Worm (Caenorhabditis elegans) whole organism, late embryonic: Measurements from ENCODE around the gene srg-60.

ENCODE experiments used
- ceh-24 ChIP-seq: sonication (generic microtip); optimal IDR thresholded peaks from 2 replicates; lab custom pipeline; 2016; ENCODE audit warnings: mild to moderate bottlenecking, missing genetic modification characterization, missing compliant biosample characterization
- dve-1 ChIP-seq: sonication (generic microtip); optimal IDR thresholded peaks from 2 replicates; lab custom pipeline; 2017; ENCODE audit warnings: antibody characterized with exemption, mild to moderate bottlenecking, missing genetic modification characterization, missing compliant biosample characterization
- pha-4 ChIP-seq: fragments of 150-350 bp; optimal IDR thresholded peaks from 2 replicates; lab custom pipeline; 2018; ENCODE audit warnings: missing biosample characterization, missing genetic modification reagents, missing genetic modification characterization

- no peak for TF ChIP-seq pha-4
- no peak for TF ChIP-seq ceh-24 (tag; lab: Kevin White, UChicago)
- TF ChIP-seq dve-1 (tag; lab: Kevin White, UChicago), result no peak
Observed at ce11 chrV:2718688-2719185, 3.7 kb downstream of the srg-60 start, which contains the start of gene srt-29.
